Worm (Caenorhabditis elegans) whole organism, L2 larva: ENCODE measurements around the gene acr-8.

Experiments used
- C34F6.9 ChIP-seq: fragments of 150-350 bp; optimal IDR thresholded peaks from 2 replicates; lab custom pipeline; 2014; ENCODE audit warnings: missing biosample characterization, missing genetic modification characterization
- R02D3.7 ChIP-seq: fragments of 150-350 bp; optimal IDR thresholded peaks from 2 replicates; lab custom pipeline; 2014; ENCODE audit warnings: missing biosample characterization, missing genetic modification characterization
- Y55F3AM.14 ChIP-seq: fragments of 200-800 bp; sonication (Bioruptor generic); optimal IDR thresholded peaks from 2 replicates; lab custom pipeline; 2018; ENCODE audit warnings: mild to moderate bottlenecking, missing genetic modification characterization, missing compliant biosample characterization
- ZK546.5 ChIP-seq: sonication (generic microtip); optimal IDR thresholded peaks from 2 replicates; lab custom pipeline; 2017; ENCODE audit warnings: missing biosample characterization, missing genetic modification characterization
- alr-1 ChIP-seq: fragments of 150-350 bp; optimal IDR thresholded peaks from 2 replicates; lab custom pipeline; 2014; ENCODE audit warnings: missing biosample characterization, missing genetic modification characterization
- aly-2 ChIP-seq: fragments of 150-350 bp; optimal IDR thresholded peaks from 2 replicates; lab custom pipeline; 2014; ENCODE audit warnings: missing biosample characterization, missing genetic modification characterization
- blmp-1 ChIP-seq: sonication (generic microtip); optimal IDR thresholded peaks from 2 replicates; lab custom pipeline; 2017; ENCODE audit warnings: missing genetic modification characterization, mild to moderate bottlenecking, missing compliant biosample characterization, antibody characterized with exemption, moderate library complexity; ENCODE audit not compliant: insufficient read depth
- ceh-16 ChIP-seq: fragments of 150-350 bp; optimal IDR thresholded peaks from 2 replicates; lab custom pipeline; 2014; ENCODE audit warnings: missing biosample characterization, missing genetic modification characterization
- crh-2 ChIP-seq: sonication (generic microtip); optimal IDR thresholded peaks from 2 replicates; lab custom pipeline; 2017; ENCODE audit warnings: missing biosample characterization, missing genetic modification characterization
- dmd-4 ChIP-seq: sonication (generic microtip); optimal IDR thresholded peaks from 2 replicates; lab custom pipeline; 2017; ENCODE audit warnings: missing biosample characterization, missing genetic modification characterization
- elt-3 ChIP-seq: sonication (generic microtip); optimal IDR thresholded peaks from 2 replicates; lab custom pipeline; 2017; ENCODE audit warnings: missing biosample characterization, missing genetic modification characterization
- fos-1 ChIP-seq: fragments of 150-350 bp; optimal IDR thresholded peaks from 2 replicates; lab custom pipeline; 2014; ENCODE audit warnings: missing biosample characterization, missing genetic modification characterization
- gmeb-1 ChIP-seq: fragments of 150-350 bp; optimal IDR thresholded peaks from 2 replicates; lab custom pipeline; 2014; ENCODE audit warnings: missing biosample characterization, missing genetic modification characterization
- lin-11 ChIP-seq: fragments of 150-350 bp; sonication (generic microtip); optimal IDR thresholded peaks from 2 replicates; lab custom pipeline; 2014; ENCODE audit warnings: missing biosample characterization, missing genetic modification characterization, inconsistent platforms, mixed read lengths
- lin-13 ChIP-seq: fragments of 150-350 bp; optimal IDR thresholded peaks from 2 replicates; lab custom pipeline; 2014; ENCODE audit warnings: missing biosample characterization, missing genetic modification reagents, missing genetic modification characterization
- lin-39 ChIP-seq: fragments of 150-350 bp; optimal IDR thresholded peaks from 2 replicates; lab custom pipeline; 2014; ENCODE audit warnings: missing biosample characterization, missing genetic modification reagents, missing genetic modification characterization
- mab-5 ChIP-seq: fragments of 150-350 bp; optimal IDR thresholded peaks from 2 replicates; lab custom pipeline; 2014; ENCODE audit warnings: missing biosample characterization, missing genetic modification characterization
- mbf-1 ChIP-seq: sonication (generic microtip); optimal IDR thresholded peaks from 2 replicates; lab custom pipeline; 2017; ENCODE audit warnings: missing biosample characterization, missing genetic modification characterization
- mdl-1 ChIP-seq, 2 experiments: fragments of 150-350 bp in 1 of 2; sonication (generic microtip) in 1 of 2; optimal IDR thresholded peaks; 2 replicates each; lab custom pipeline; 2017; ENCODE audit warnings: missing biosample characterization in 2 of 2, missing genetic modification characterization in 2 of 2
- nhr-10 ChIP-seq: sonication (generic microtip); optimal IDR thresholded peaks from 2 replicates; lab custom pipeline; 2017; ENCODE audit warnings: missing biosample characterization, missing genetic modification characterization
- nhr-11 ChIP-seq: fragments of 150-350 bp; optimal IDR thresholded peaks from 2 replicates; lab custom pipeline; 2014; ENCODE audit warnings: missing biosample characterization, missing genetic modification characterization
- nhr-12 ChIP-seq: fragments of 150-350 bp; optimal IDR thresholded peaks from 2 replicates; lab custom pipeline; 2014; ENCODE audit warnings: missing biosample characterization, missing genetic modification characterization
- nhr-129 ChIP-seq: fragments of 150-350 bp; optimal IDR thresholded peaks from 2 replicates; lab custom pipeline; 2014; ENCODE audit warnings: missing biosample characterization, missing genetic modification characterization
- nhr-21 ChIP-seq: fragments of 150-350 bp; optimal IDR thresholded peaks from 2 replicates; lab custom pipeline; 2014; ENCODE audit warnings: missing biosample characterization, missing genetic modification characterization
- nhr-237 ChIP-seq: fragments of 150-350 bp; optimal IDR thresholded peaks from 2 replicates; lab custom pipeline; 2014; ENCODE audit warnings: missing biosample characterization, missing genetic modification characterization
- nhr-25 ChIP-seq: fragments of 150-350 bp; sonication (generic microtip); optimal IDR thresholded peaks from 3 replicates; lab custom pipeline; 2014; ENCODE audit warnings: missing biosample characterization, missing genetic modification characterization
- nhr-77 ChIP-seq: fragments of 150-350 bp; optimal IDR thresholded peaks from 2 replicates; lab custom pipeline; 2014; ENCODE audit warnings: missing biosample characterization, missing genetic modification characterization
- sem-4 ChIP-seq: fragments of 150-350 bp; optimal IDR thresholded peaks from 2 replicates; lab custom pipeline; 2014; ENCODE audit warnings: missing biosample characterization, missing genetic modification reagents, missing genetic modification characterization
- skn-1 ChIP-seq: sonication (generic microtip); optimal IDR thresholded peaks from 2 replicates; lab custom pipeline; 2017; ENCODE audit warnings: missing biosample characterization, missing genetic modification characterization
- sma-3 ChIP-seq: sonication (generic microtip); optimal IDR thresholded peaks from 2 replicates; lab custom pipeline; 2016; ENCODE audit warnings: missing genetic modification reagents, missing genetic modification characterization, missing compliant biosample characterization
- sma-9 ChIP-seq, 2 experiments: fragments of 150-350 bp in 1 of 2; sonication (generic microtip) in 1 of 2; optimal IDR thresholded peaks; 2 replicates each; lab custom pipeline; 2014 to 2016; ENCODE audit warnings: missing genetic modification characterization in 2 of 2, mild to moderate bottlenecking in 1 of 2, missing biosample characterization in 1 of 2, missing compliant biosample characterization in 1 of 2, missing genetic modification reagents in 1 of 2, moderate library complexity in 1 of 2
- snpc-4 ChIP-seq: fragments of 150-350 bp; optimal IDR thresholded peaks from 2 replicates; lab custom pipeline; 2014; ENCODE audit warnings: missing biosample characterization, missing genetic modification characterization
- unc-55 ChIP-seq: fragments of 150-350 bp; sonication (generic microtip); optimal IDR thresholded peaks from 3 replicates; lab custom pipeline; 2014; ENCODE audit warnings: missing biosample characterization, missing genetic modification reagents, missing genetic modification characterization
- zag-1 ChIP-seq: fragments of 150-350 bp; optimal IDR thresholded peaks from 2 replicates; lab custom pipeline; 2014; ENCODE audit warnings: missing biosample characterization, missing genetic modification characterization
- ztf-1 ChIP-seq: fragments of 200-800 bp; sonication (Bioruptor generic); conservative IDR thresholded peaks from 2 replicates; pipeline ENCODE4 v1.3.6; 2022; ENCODE audit warnings: missing genetic modification characterization, missing compliant biosample characterization
- ztf-4 ChIP-seq: fragments of 150-350 bp; optimal IDR thresholded peaks from 2 replicates; lab custom pipeline; 2014; ENCODE audit warnings: missing biosample characterization, missing genetic modification characterization

acr-8 gene

ce11 chrX:10435492-10435939 lies 23.0 kb downstream of the acr-8 start (continued):
- TF ChIP-seq zag-1 (tag; lab: Kevin White, UChicago) (peak; percentile 95), crh-2 (tag; lab: Kevin White, UChicago) (peak; percentile 47), unc-55 (GFP tag; lab: Kevin White, UChicago) (peak; percentile 91), nhr-25 (no peak), ceh-16 (tag; lab: Kevin White, UChicago) (no peak), R02D3.7 (tag; lab: Kevin White, UChicago) (no peak)

DNA sequence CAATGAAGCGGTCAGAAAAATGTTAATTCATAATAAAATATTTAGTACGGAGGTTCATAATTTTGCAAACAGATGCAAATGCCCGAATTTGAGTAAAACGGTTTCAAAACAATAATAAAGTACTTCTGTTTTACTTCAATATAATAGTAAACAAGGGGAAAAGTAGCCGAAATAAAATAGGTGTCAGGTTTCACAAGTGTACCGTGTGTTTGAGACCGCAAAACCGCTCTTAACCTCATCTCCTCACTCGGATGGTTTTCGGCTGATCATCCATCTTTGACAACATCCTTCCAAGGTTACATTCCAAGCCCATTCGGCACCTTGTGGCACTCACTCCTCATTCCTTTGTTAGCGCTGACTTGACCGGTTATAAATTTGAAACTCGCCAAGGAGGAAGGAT lies 24.9 kb downstream of the acr-8 start:
- no peak for TF ChIP-seq lin-39 (tag; lab: Kevin White, UChicago)
- TF ChIP-seq lin-11 (tag; lab: Kevin White, UChicago) = no peak
- no peak for TF ChIP-seq fos-1 (tag; lab: Kevin White, UChicago)
- no peak for TF ChIP-seq dmd-4 (tag; lab: Kevin White, UChicago)
- TF ChIP-seq crh-2 (tag; lab: Kevin White, UChicago) = no peak
- no peak for TF ChIP-seq zag-1 (tag; lab: Kevin White, UChicago)
- no peak for TF ChIP-seq nhr-77 (tag; lab: Kevin White, UChicago)
- TF ChIP-seq sma-3 = no peak
- TF ChIP-seq mab-5 (tag; lab: Kevin White, UChicago) = no peak
- TF ChIP-seq skn-1 (tag; lab: Kevin White, UChicago) = no peak
- TF ChIP-seq ZK546.5 (tag; lab: Kevin White, UChicago) = no peak
- no peak for TF ChIP-seq elt-3 (tag; lab: Kevin White, UChicago)
- no peak for TF ChIP-seq snpc-4
- TF ChIP-seq nhr-12 (tag; lab: Kevin White, UChicago) = no peak
- TF ChIP-seq nhr-11 = no peak
- no peak for TF ChIP-seq nhr-237 (tag; lab: Kevin White, UChicago)
- TF ChIP-seq mbf-1 = no peak
- TF ChIP-seq nhr-129 (tag; lab: Kevin White, UChicago) = no peak
- TF ChIP-seq sma-9 (GFP tag; optimal IDR thresholded peaks at IDR 0.05; lab: Kevin White, UChicago) = no peak
- no peak for TF ChIP-seq sma-9 (tag; optimal IDR thresholded peaks at IDR 0.05; lab: Kevin White, UChicago)
- no peak for TF ChIP-seq gmeb-1 (tag; lab: Kevin White, UChicago)

- TF ChIP-seq ztf-4 (tag; lab: Kevin White, UChicago) (no peak), nhr-10 (tag; lab: Kevin White, UChicago) (no peak), C34F6.9 (tag; lab: Kevin White, UChicago) (no peak), zag-1 (tag; lab: Kevin White, UChicago) (no peak), sem-4 (tag; lab: Kevin White, UChicago) (no peak), fos-1 (tag; lab: Kevin White, UChicago) (peak; percentile 25), aly-2 (tag; lab: Kevin White, UChicago) (no peak), alr-1 (tag; lab: Kevin White, UChicago) (no peak), ztf-1 (GFP tag; lab: Robert Waterston, UW) (no peak), lin-13 (no peak), skn-1 (tag; lab: Kevin White, UChicago) (peak; percentile 54), nhr-12 (tag; lab: Kevin White, UChicago) (no peak), unc-55 (GFP tag; lab: Kevin White, UChicago) (no peak), Y55F3AM.14 (no peak), nhr-25 (no peak), blmp-1 (tag; lab: Kevin White, UChicago) (no peak)
- TF ChIP-seq, all 48 proteins: peak for 2
Measured at ce11 chrX:10440781-10441180, 28.3 kb downstream of the acr-8 start.

DNA sequence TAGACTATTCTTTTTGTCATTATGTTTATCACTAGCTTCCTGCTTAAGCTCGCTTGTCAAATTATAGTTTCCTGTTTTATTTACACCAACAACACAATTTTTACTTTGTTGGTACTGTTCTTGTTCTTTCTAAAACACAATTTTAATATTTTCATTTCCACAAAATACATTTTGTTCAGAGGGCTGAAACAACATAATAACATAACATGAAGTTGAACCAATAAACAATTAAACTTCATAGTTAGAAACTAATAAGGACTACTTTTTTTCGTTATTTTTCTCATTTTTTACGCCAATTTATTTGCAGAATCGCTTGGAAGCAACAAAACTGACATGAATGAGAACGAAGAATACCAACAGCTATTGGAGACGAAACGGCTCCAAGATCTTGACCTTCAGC lies 31.3 kb downstream of the acr-8 start, which contains the start of gene C39B10.3:
Gene C39B10.3, plus strand, starts transcription at position 301 of the 400 bp plus-strand sequence.
- no peak for TF ChIP-seq ztf-1 (GFP tag; lab: Robert Waterston, UW)

ce11 chrX:10444705-10445104 lies 32.2 kb downstream of the acr-8 start, which contains the start of gene C39B10.4:
Gene C39B10.4, plus strand, starts transcription at chrX:10445005.
- TF ChIP-seq sma-3 (no peak), nhr-21 (tag; lab: Kevin White, UChicago) (no peak), zag-1 (tag; lab: Kevin White, UChicago) (no peak), skn-1 (tag; lab: Kevin White, UChicago) (no peak), mdl-1 (tag; optimal IDR thresholded peaks at IDR 0.05; lab: Kevin White, UChicago) (no peak), fos-1 (tag; lab: Kevin White, UChicago) (no peak), dmd-4 (tag; lab: Kevin White, UChicago) (no peak)
